Worm (Caenorhabditis elegans) whole organism, young adult: ENCODE measurements around the gene Y45G5AM.5.

Experiments
- B0035.1 ChIP-seq: sonication (generic microtip); optimal IDR thresholded peaks from 2 replicates; lab custom pipeline; 2016; ENCODE audit warnings: missing genetic modification characterization, mild to moderate bottlenecking, missing compliant biosample characterization, missing genotype, missing genetic modification reagents
- C06A6.2 ChIP-seq: fragments of 200-800 bp; sonication (Bioruptor generic); conservative IDR thresholded peaks from 2 replicates; pipeline ENCODE4 v1.3.6; 2022; ENCODE audit warnings: missing genetic modification characterization, missing compliant biosample characterization
- D2030.7 ChIP-seq: fragments of 200-800 bp; sonication (Bioruptor generic); IDR thresholded peaks from 2 replicates; pipeline ENCODE4 v1.3.6; 2022; ENCODE audit warnings: missing genetic modification reagents, missing genetic modification characterization, missing compliant biosample characterization
- F10E7.11 ChIP-seq: sonication (generic microtip); optimal IDR thresholded peaks from 2 replicates; lab custom pipeline; 2017; ENCODE audit warnings: mild to moderate bottlenecking, missing genetic modification characterization, moderate library complexity, missing compliant biosample characterization
- F23B12.7 ChIP-seq: sonication (generic microtip); optimal IDR thresholded peaks from 2 replicates; lab custom pipeline; 2017; ENCODE audit warnings: missing genetic modification characterization, mild to moderate bottlenecking, missing compliant biosample characterization, antibody characterized with exemption, moderate library complexity; ENCODE audit not compliant: insufficient read depth
- F39B2.1 ChIP-seq: fragments of 200-800 bp; sonication (Bioruptor generic); IDR thresholded peaks from 2 replicates; pipeline ENCODE4 v1.3.6; 2022; ENCODE audit warnings: missing genetic modification reagents, missing genetic modification characterization, missing compliant biosample characterization
- F49E8.2 ChIP-seq: sonication (generic microtip); optimal IDR thresholded peaks from 3 replicates; lab custom pipeline; 2017; ENCODE audit warnings: missing genetic modification characterization, mild to moderate bottlenecking, missing compliant biosample characterization, antibody characterized with exemption, moderate library complexity; ENCODE audit not compliant: insufficient read depth
- F55B11.4 ChIP-seq: sonication (generic microtip); optimal IDR thresholded peaks from 2 replicates; lab custom pipeline; 2016; ENCODE audit warnings: missing compliant biosample characterization, missing genetic modification characterization, borderline replicate concordance; ENCODE audit not compliant: insufficient read depth
- F57A8.1 ChIP-seq: fragments of 200-800 bp; sonication (Bioruptor generic); optimal IDR thresholded peaks from 2 replicates; lab custom pipeline; 2018; ENCODE audit warnings: mild to moderate bottlenecking, missing genetic modification characterization, moderate library complexity, missing compliant biosample characterization
- T07F8.4 ChIP-seq: sonication (generic microtip); optimal IDR thresholded peaks from 2 replicates; lab custom pipeline; 2016; ENCODE audit warnings: mild to moderate bottlenecking, missing genetic modification characterization, moderate library complexity, missing compliant biosample characterization
- Y53F4B.3 ChIP-seq: fragments of 200-800 bp; sonication (Bioruptor generic); IDR thresholded peaks from 2 replicates; pipeline ENCODE4 v1.3.6; 2022; ENCODE audit warnings: missing genetic modification reagents, missing genetic modification characterization, missing compliant biosample characterization
- Y79H2A.3 ChIP-seq: fragments of 200-800 bp; sonication (Bioruptor generic); conservative IDR thresholded peaks from 2 replicates; pipeline ENCODE4 v1.3.6; 2022; ENCODE audit warnings: missing genetic modification reagents, missing genetic modification characterization, missing compliant biosample characterization
- aptf-3 ChIP-seq: fragments of 200-800 bp; sonication (Bioruptor generic); IDR thresholded peaks from 2 replicates; pipeline ENCODE4 v1.3.6; 2022; ENCODE audit warnings: missing genetic modification characterization, missing compliant biosample characterization
- athp-1 ChIP-seq: sonication (generic microtip); optimal IDR thresholded peaks from 2 replicates; lab custom pipeline; 2017; ENCODE audit warnings: mild to moderate bottlenecking, missing genetic modification characterization, missing compliant biosample characterization
- attf-3 ChIP-seq: fragments of 200-800 bp; sonication (Bioruptor generic); conservative IDR thresholded peaks from 2 replicates; pipeline ENCODE4 v1.3.6; 2022; ENCODE audit warnings: missing genetic modification reagents, missing genetic modification characterization, missing compliant biosample characterization
- attf-5 ChIP-seq: fragments of 200-800 bp; sonication (Bioruptor generic); optimal IDR thresholded peaks from 2 replicates; lab custom pipeline; 2018; ENCODE audit warnings: mild to moderate bottlenecking, missing genetic modification characterization, missing compliant biosample characterization
- attf-6 ChIP-seq: fragments of 200-800 bp; sonication (Bioruptor generic); IDR thresholded peaks from 2 replicates; pipeline ENCODE4 v1.3.6; 2022; ENCODE audit warnings: missing genetic modification reagents, missing genetic modification characterization, missing compliant biosample characterization
- bed-1 ChIP-seq: fragments of 200-800 bp; sonication (Bioruptor generic); IDR thresholded peaks from 2 replicates; pipeline ENCODE4 v1.3.6; 2022; ENCODE audit warnings: missing genetic modification reagents, missing genetic modification characterization, missing compliant biosample characterization
- cebp-2 ChIP-seq: fragments of 200-800 bp; sonication (Bioruptor generic); IDR thresholded peaks from 2 replicates; pipeline ENCODE4 v1.3.6; 2022; ENCODE audit warnings: missing genetic modification characterization, missing compliant biosample characterization
- ceh-27 ChIP-seq: fragments of 200-800 bp; sonication (Bioruptor generic); optimal IDR thresholded peaks from 2 replicates; lab custom pipeline; 2018; ENCODE audit warnings: mild to moderate bottlenecking, missing genetic modification characterization, moderate library complexity, missing compliant biosample characterization
- ceh-40 ChIP-seq: fragments of 200-800 bp; sonication (Bioruptor generic); IDR thresholded peaks from 2 replicates; pipeline ENCODE4 v1.3.6; 2022; ENCODE audit warnings: missing genetic modification characterization, missing compliant biosample characterization
- ceh-79 ChIP-seq: sonication (generic microtip); optimal IDR thresholded peaks from 2 replicates; lab custom pipeline; 2017; ENCODE audit warnings: mild to moderate bottlenecking, missing genetic modification characterization, missing compliant biosample characterization
- dox-1 ChIP-seq: fragments of 200-800 bp; sonication (Bioruptor generic); IDR thresholded peaks from 2 replicates; pipeline ENCODE4 v1.3.6; 2022; ENCODE audit warnings: missing genetic modification reagents, missing genetic modification characterization, missing compliant biosample characterization
- egl-18 ChIP-seq: fragments of 200-800 bp; sonication (Bioruptor generic); IDR thresholded peaks from 2 replicates; pipeline ENCODE4 v1.3.6; 2022; ENCODE audit warnings: missing genetic modification reagents, missing genetic modification characterization, missing compliant biosample characterization
- egl-44 ChIP-seq: fragments of 200-800 bp; sonication (Bioruptor generic); IDR thresholded peaks from 2 replicates; pipeline ENCODE4 v1.3.6; 2022; ENCODE audit warnings: missing genetic modification reagents, missing genetic modification characterization, missing compliant biosample characterization
- hmg-20 ChIP-seq: fragments of 200-800 bp; sonication (Bioruptor generic); IDR thresholded peaks from 2 replicates; pipeline ENCODE4 v1.3.6; 2022; ENCODE audit warnings: missing genetic modification reagents, missing genetic modification characterization, missing compliant biosample characterization
- hrde-1 ChIP-seq: sonication (generic microtip); optimal IDR thresholded peaks from 2 replicates; lab custom pipeline; 2016; ENCODE audit warnings: missing genetic modification characterization, mild to moderate bottlenecking, missing compliant biosample characterization, moderate library complexity, missing genotype, missing genetic modification reagents, borderline replicate concordance
- hsf-1 ChIP-seq: fragments of 200-800 bp; sonication (Bioruptor generic); IDR thresholded peaks from 2 replicates; pipeline ENCODE4 v1.3.6; 2022; ENCODE audit warnings: missing genetic modification reagents, missing genetic modification characterization, missing compliant biosample characterization
- let-526 ChIP-seq: fragments of 200-800 bp; sonication (Bioruptor generic); IDR thresholded peaks from 2 replicates; pipeline ENCODE4 v1.3.6; 2022; ENCODE audit warnings: missing genetic modification reagents, missing genetic modification characterization, missing compliant biosample characterization
- let-607 ChIP-seq, 2 experiments: fragments of 200-800 bp in 1 of 2; sonication (Bioruptor generic) in 1 of 2; sonication (generic microtip) in 1 of 2; optimal IDR thresholded peaks; 2 replicates each; lab custom pipeline; 2016 to 2018; ENCODE audit warnings: mild to moderate bottlenecking in 2 of 2, missing compliant biosample characterization in 2 of 2, missing genetic modification characterization in 2 of 2, moderate library complexity in 2 of 2, missing genotype in 1 of 2
- lin-26 ChIP-seq: fragments of 200-800 bp; sonication (Bioruptor generic); IDR thresholded peaks from 2 replicates; pipeline ENCODE4 v1.3.6; 2022; ENCODE audit warnings: missing genetic modification reagents, missing genetic modification characterization, missing compliant biosample characterization
- lin-35 ChIP-seq, 3 experiments: fragments of 150-350 bp in 2 of 3; sonication (generic microtip) in 1 of 3; optimal IDR thresholded peaks; 2 replicates each; lab custom pipeline; 2014 to 2018; ENCODE audit warnings: missing biosample characterization in 3 of 3, missing genetic modification characterization in 3 of 3, missing genetic modification reagents in 3 of 3
- lir-1 ChIP-seq: fragments of 200-800 bp; sonication (Bioruptor generic); conservative IDR thresholded peaks from 2 replicates; pipeline ENCODE4 v1.3.6; 2022; ENCODE audit warnings: missing genetic modification reagents, missing genetic modification characterization, missing compliant biosample characterization
- lsy-27 ChIP-seq: sonication (generic microtip); optimal IDR thresholded peaks from 2 replicates; lab custom pipeline; 2017; ENCODE audit warnings: missing genetic modification characterization, mild to moderate bottlenecking, missing compliant biosample characterization, antibody characterized with exemption, missing genotype, borderline replicate concordance; ENCODE audit not compliant: insufficient read depth
- madf-3 ChIP-seq: fragments of 200-800 bp; sonication (Bioruptor generic); IDR thresholded peaks from 2 replicates; pipeline ENCODE4 v1.3.6; 2022; ENCODE audit warnings: missing genetic modification reagents, missing genetic modification characterization, missing compliant biosample characterization
- madf-6 ChIP-seq: fragments of 200-800 bp; sonication (Bioruptor generic); IDR thresholded peaks from 2 replicates; pipeline ENCODE4 v1.3.6; 2022; ENCODE audit warnings: missing genetic modification reagents, missing genetic modification characterization, missing compliant biosample characterization
- mcd-1 ChIP-seq: fragments of 200-800 bp; sonication (Bioruptor generic); IDR thresholded peaks from 2 replicates; pipeline ENCODE4 v1.3.6; 2022; ENCODE audit warnings: missing genetic modification reagents, missing genetic modification characterization, missing compliant biosample characterization
- nhr-120 ChIP-seq: fragments of 200-800 bp; sonication (Bioruptor generic); IDR thresholded peaks from 2 replicates; pipeline ENCODE4 v1.3.6; 2022; ENCODE audit warnings: missing genetic modification characterization, missing compliant biosample characterization
- nhr-90 ChIP-seq: sonication (generic microtip); optimal IDR thresholded peaks from 2 replicates; lab custom pipeline; 2016; ENCODE audit warnings: missing genotype, mild to moderate bottlenecking, missing genetic modification characterization, missing compliant biosample characterization
- pha-4 ChIP-seq: fragments of 150-350 bp; sonication (generic microtip); optimal IDR thresholded peaks from 2 replicates; lab custom pipeline; 2014; ENCODE audit warnings: missing biosample characterization, missing genetic modification reagents, missing genetic modification characterization
- repo-1 ChIP-seq: sonication (generic microtip); optimal IDR thresholded peaks from 2 replicates; lab custom pipeline; 2017; ENCODE audit warnings: mild to moderate bottlenecking, missing genetic modification characterization, missing compliant biosample characterization
- sea-2 ChIP-seq: fragments of 200-800 bp; sonication (Bioruptor generic); IDR thresholded peaks from 2 replicates; pipeline ENCODE4 v1.3.6; 2022; ENCODE audit warnings: missing genetic modification characterization, missing compliant biosample characterization
- snpc-1.3 ChIP-seq: sonication (generic microtip); optimal IDR thresholded peaks from 2 replicates; lab custom pipeline; 2017; ENCODE audit warnings: missing genetic modification characterization, mild to moderate bottlenecking, missing compliant biosample characterization, antibody characterized with exemption, moderate library complexity, missing genotype, missing genetic modification reagents; ENCODE audit not compliant: insufficient read depth
- somi-1 ChIP-seq: fragments of 200-800 bp; sonication (Bioruptor generic); optimal IDR thresholded peaks from 2 replicates; lab custom pipeline; 2018; ENCODE audit warnings: mild to moderate bottlenecking, missing genetic modification characterization, missing compliant biosample characterization
- xnd-1 ChIP-seq: sonication (generic microtip); optimal IDR thresholded peaks from 2 replicates; lab custom pipeline; 2016; ENCODE audit warnings: missing genotype, missing genetic modification reagents, missing genetic modification characterization, missing compliant biosample characterization
- zim-3 ChIP-seq: sonication (generic microtip); optimal IDR thresholded peaks from 2 replicates; lab custom pipeline; 2017; ENCODE audit warnings: mild to moderate bottlenecking, missing genetic modification characterization, moderate library complexity, missing compliant biosample characterization
- ztf-18 ChIP-seq: sonication (generic microtip); optimal IDR thresholded peaks from 2 replicates; lab custom pipeline; 2016; ENCODE audit warnings: missing genotype, mild to moderate bottlenecking, missing genetic modification characterization, missing compliant biosample characterization
- ztf-3 ChIP-seq: fragments of 200-800 bp; sonication (Bioruptor generic); optimal IDR thresholded peaks from 2 replicates; lab custom pipeline; 2018; ENCODE audit warnings: mild to moderate bottlenecking, missing genetic modification characterization, missing compliant biosample characterization

Gene Y45G5AM.5

ce11 chrV:4143034-4143433, 17.2 kb upstream of the Y45G5AM.5 start (continued):
- TF ChIP-seq athp-1, result no peak
- TF ChIP-seq aptf-3 (GFP tag; lab: Robert Waterston, UW), result no peak
- no peak for TF ChIP-seq T07F8.4 (tag; lab: Kevin White, UChicago)
- TF ChIP-seq cebp-2 (GFP tag; lab: Robert Waterston, UW), result no peak
- TF ChIP-seq nhr-120, result no peak
- no peak for TF ChIP-seq snpc-1.3 (tag; lab: Kevin White, UChicago)
- no peak for TF ChIP-seq C06A6.2 (GFP tag; lab: Robert Waterston, UW)
- no peak for TF ChIP-seq hrde-1
- TF ChIP-seq attf-3 (GFP tag; lab: Robert Waterston, UW), result no peak
- TF ChIP-seq ceh-40 (GFP tag; lab: Robert Waterston, UW), result no peak
- no peak for TF ChIP-seq attf-6 (GFP tag; lab: Robert Waterston, UW)
- TF ChIP-seq dox-1, result peak; percentile 72
- TF ChIP-seq egl-44 (GFP tag; lab: Robert Waterston, UW), result no peak
- TF ChIP-seq Y53F4B.3 (GFP tag; lab: Robert Waterston, UW), result no peak
- TF ChIP-seq ztf-18 (tag; lab: Kevin White, UChicago), result no peak
- TF ChIP-seq F23B12.7 (tag; lab: Kevin White, UChicago), result no peak
- TF ChIP-seq hsf-1 (GFP tag; lab: Robert Waterston, UW), result no peak
- TF ChIP-seq lin-26 (GFP tag; lab: Robert Waterston, UW), result no peak
- TF ChIP-seq lin-35 (GFP tag; optimal IDR thresholded peaks at IDR 0.05; lab: Kevin White, UChicago), result peak in 1 of 3 experiments; percentile 47
- no peak for TF ChIP-seq let-526 (GFP tag; lab: Robert Waterston, UW)
- no peak for TF ChIP-seq Y79H2A.3
- TF ChIP-seq repo-1, result no peak
- no peak for TF ChIP-seq F57A8.1 (GFP tag; lab: Kevin White, UChicago)
- no peak for TF ChIP-seq F39B2.1 (GFP tag; lab: Robert Waterston, UW)
- no peak for TF ChIP-seq hmg-20 (GFP tag; lab: Robert Waterston, UW)
- no peak for TF ChIP-seq ceh-79
- TF ChIP-seq somi-1 (GFP tag; lab: Kevin White, UChicago), result no peak
- TF ChIP-seq attf-5 (GFP tag; lab: Kevin White, UChicago), result peak; percentile 56
- TF ChIP-seq let-607 (tag; optimal IDR thresholded peaks at IDR 0.05; lab: Kevin White, UChicago), result no peak
- no peak for TF ChIP-seq egl-18 (GFP tag; lab: Robert Waterston, UW)
- TF ChIP-seq zim-3 (tag; lab: Kevin White, UChicago), result no peak
- no peak for TF ChIP-seq D2030.7
- no peak for TF ChIP-seq madf-3 (GFP tag; lab: Robert Waterston, UW)
- no peak for TF ChIP-seq pha-4 (tag; lab: Kevin White, UChicago)
- no peak for TF ChIP-seq xnd-1
- no peak for TF ChIP-seq F55B11.4
- TF ChIP-seq lsy-27 (tag; lab: Kevin White, UChicago), result no peak
- TF ChIP-seq madf-6, result peak; percentile 50; the same call in 1 of the 2 replicates
- no peak for TF ChIP-seq B0035.1
- no peak for TF ChIP-seq nhr-90 (tag; lab: Kevin White, UChicago)
- TF ChIP-seq bed-1, result no peak
- TF ChIP-seq lir-1 (GFP tag; lab: Robert Waterston, UW), result no peak
- TF ChIP-seq sea-2 (GFP tag; lab: Robert Waterston, UW), result no peak
- TF ChIP-seq F49E8.2 (tag; lab: Kevin White, UChicago), result no peak
- no peak for TF ChIP-seq ztf-3 (GFP tag; lab: Kevin White, UChicago)
- TF ChIP-seq F10E7.11 (tag; lab: Kevin White, UChicago), result no peak
- peak; percentile 29 for TF ChIP-seq ceh-27 (GFP tag; lab: Kevin White, UChicago)
- TF ChIP-seq mcd-1 (GFP tag; lab: Robert Waterston, UW), result peak; percentile 96
